Worm (Caenorhabditis elegans): Measurements from ENCODE around the gene B0273.1.

ce11 chrIV:5462820-5463219 is 31.0 kb upstream of the B0273.1 start:
- TF ChIP-seq him-1 (tag; optimal IDR thresholded peaks at IDR 0.05) (no peak), W03F9.2 (tag; optimal IDR thresholded peaks at IDR 0.05) (no peak), dao-5 (tag; optimal IDR thresholded peaks at IDR 0.05) (no peak)
